Fruit fly (Drosophila melanogaster): Measurements from ENCODE around the gene Tsp33B.

- no peak for TF ChIP-seq CG8478 (optimal IDR thresholded peaks at IDR 0.05)
- no peak for TF ChIP-seq CTCF (optimal IDR thresholded peaks at IDR 0.05)
Measured at dm6 chr2L:11836943-11837342, 44.8 kb upstream of the Tsp33B start, which contains the start of gene Sfp33A4.

All from S2 (cell line).